Fruit fly (Drosophila melanogaster) whole organism, embryonic: ENCODE results near the gene Hacd2.

ENCODE experiments used
- Atf6 ChIP-seq: fragments of 200-800 bp; sonication (Bioruptor generic); IDR thresholded peaks from 2 replicates; pipeline ENCODE4 v1.3.6; 2022; ENCODE audit warnings: missing biosample characterization, missing genetic modification characterization
- CG10267 ChIP-seq: fragments of 200-800 bp; sonication (Bioruptor generic); optimal IDR thresholded peaks from 2 replicates; lab custom pipeline; 2018; ENCODE audit warnings: missing biosample characterization, mild to moderate bottlenecking, missing genetic modification characterization, moderate library complexity
- CG1233 ChIP-seq: fragments of 200-800 bp; sonication (Bioruptor generic); optimal IDR thresholded peaks from 4 replicates; lab custom pipeline; 2018; ENCODE audit warnings: missing biosample characterization, mild to moderate bottlenecking, missing genetic modification characterization
- CG13296 ChIP-seq: fragments of 200-800 bp; sonication (Bioruptor generic); optimal IDR thresholded peaks from 3 replicates; lab custom pipeline; 2018; ENCODE audit warnings: missing biosample characterization, mild to moderate bottlenecking, missing genetic modification characterization
- CG13775 ChIP-seq: fragments of 200-800 bp; sonication (Bioruptor generic); optimal IDR thresholded peaks from 3 replicates; lab custom pipeline; 2017; ENCODE audit warnings: missing biosample characterization, mild to moderate bottlenecking, missing genetic modification characterization
- CG15514 ChIP-seq: fragments of 200-800 bp; sonication (Bioruptor generic); optimal IDR thresholded peaks from 3 replicates; lab custom pipeline; 2017; ENCODE audit warnings: missing biosample characterization, missing genetic modification characterization, mild to moderate bottlenecking, moderate library complexity, missing genetic modification reagents
- CG17568 ChIP-seq: fragments of 200-800 bp; sonication (Bioruptor generic); optimal IDR thresholded peaks from 2 replicates; lab custom pipeline; 2018; ENCODE audit warnings: missing biosample characterization, mild to moderate bottlenecking, missing genetic modification characterization, moderate library complexity
- CG17829 ChIP-seq: fragments of 200-800 bp; optimal IDR thresholded peaks from 2 replicates; lab custom pipeline; 2019; ENCODE audit warnings: missing biosample characterization, mild to moderate bottlenecking, missing genetic modification characterization, moderate library complexity
- CG17912 ChIP-seq: fragments of 200-800 bp; sonication (Bioruptor generic); optimal IDR thresholded peaks from 2 replicates; lab custom pipeline; 2018; ENCODE audit warnings: missing biosample characterization, mild to moderate bottlenecking, missing genetic modification characterization
- CG18011 ChIP-seq: fragments of 200-800 bp; sonication (Bioruptor generic); optimal IDR thresholded peaks from 2 replicates; lab custom pipeline; 2017; ENCODE audit warnings: missing biosample characterization, missing genetic modification characterization, mild to moderate bottlenecking, moderate library complexity, missing genotype
- CG31441 ChIP-seq: fragments of 200-800 bp; sonication (Bioruptor generic); IDR thresholded peaks from 2 replicates; pipeline ENCODE4 v1.3.6; 2022; ENCODE audit warnings: missing biosample characterization, missing genetic modification characterization
- CG32532 ChIP-seq: fragments of 200-800 bp; sonication (Bioruptor generic); IDR thresholded peaks from 2 replicates; pipeline ENCODE4 v1.3.6; 2022; ENCODE audit warnings: missing biosample characterization, missing genetic modification characterization
- CG3281 ChIP-seq: fragments of 200-800 bp; sonication (Bioruptor generic); optimal IDR thresholded peaks from 3 replicates; lab custom pipeline; 2017; ENCODE audit warnings: missing biosample characterization, mild to moderate bottlenecking, missing genetic modification characterization
- CG34224 ChIP-seq: fragments of 200-800 bp; sonication (Bioruptor generic); IDR thresholded peaks from 3 replicates; pipeline ENCODE4 v1.3.6; 2022; ENCODE audit warnings: missing biosample characterization, missing genetic modification characterization; ENCODE audit not compliant: partially characterized antibody
- CG43689 ChIP-seq: fragments of 200-800 bp; sonication (Bioruptor generic); IDR thresholded peaks from 2 replicates; pipeline ENCODE4 v1.3.6; 2022; ENCODE audit warnings: missing biosample characterization, missing genetic modification characterization
- CG4707 ChIP-seq: fragments of 200-800 bp; sonication (Bioruptor generic); optimal IDR thresholded peaks from 2 replicates; lab custom pipeline; 2018; ENCODE audit warnings: missing biosample characterization, mild to moderate bottlenecking, missing genetic modification characterization, moderate library complexity
- CG6765 ChIP-seq: fragments of 200-800 bp; sonication (Bioruptor generic); optimal IDR thresholded peaks from 3 replicates; lab custom pipeline; 2017; ENCODE audit warnings: missing biosample characterization, mild to moderate bottlenecking, missing genetic modification characterization
- CG7271 ChIP-seq: fragments of 200-800 bp; sonication (Bioruptor generic); optimal IDR thresholded peaks from 2 replicates; lab custom pipeline; 2018; ENCODE audit warnings: missing biosample characterization, mild to moderate bottlenecking, missing genetic modification characterization, moderate library complexity
- CG7556 ChIP-seq: fragments of 200-800 bp; sonication (Bioruptor generic); optimal IDR thresholded peaks from 2 replicates; lab custom pipeline; 2017; ENCODE audit warnings: missing biosample characterization, mild to moderate bottlenecking, missing genetic modification characterization
- CG8281 ChIP-seq: fragments of 200-800 bp; sonication (Bioruptor generic); optimal IDR thresholded peaks from 2 replicates; lab custom pipeline; 2018; ENCODE audit warnings: missing biosample characterization, mild to moderate bottlenecking, missing genetic modification characterization, moderate library complexity
- Chrac-16 ChIP-seq: fragments of 200-800 bp; sonication (Bioruptor generic); optimal IDR thresholded peaks from 3 replicates; lab custom pipeline; 2016; ENCODE audit warnings: missing biosample characterization, missing genetic modification characterization
- CoRest ChIP-seq: fragments of 200-800 bp; sonication (Bioruptor generic); optimal IDR thresholded peaks from 3 replicates; lab custom pipeline; 2018; ENCODE audit warnings: missing biosample characterization, mild to moderate bottlenecking, missing genetic modification characterization, moderate library complexity
- Hey ChIP-seq: fragments of 200-800 bp; sonication (Bioruptor generic); optimal IDR thresholded peaks from 3 replicates; lab custom pipeline; 2018; ENCODE audit warnings: missing biosample characterization, mild to moderate bottlenecking, missing genetic modification characterization
- Hmr ChIP-seq: fragments of 200-800 bp; sonication (Bioruptor generic); optimal IDR thresholded peaks from 3 replicates; lab custom pipeline; 2017; ENCODE audit warnings: mild to moderate bottlenecking, missing biosample characterization, missing genetic modification reagents, missing genetic modification characterization
- Hsf ChIP-seq: fragments of 200-800 bp; sonication (Bioruptor generic); optimal IDR thresholded peaks from 3 replicates; lab custom pipeline; 2016; ENCODE audit warnings: missing biosample characterization, missing genetic modification characterization
- MTF-1 ChIP-seq: fragments of 200-800 bp; sonication (Bioruptor generic); optimal IDR thresholded peaks from 2 replicates; lab custom pipeline; 2018; ENCODE audit warnings: missing biosample characterization, mild to moderate bottlenecking, missing genetic modification characterization, borderline replicate concordance
- Mad ChIP-seq: fragments of 200-800 bp; sonication (Bioruptor generic); optimal IDR thresholded peaks from 2 replicates; lab custom pipeline; 2016; ENCODE audit warnings: missing biosample characterization, missing genetic modification characterization
- Mrtf ChIP-seq: fragments of 200-800 bp; sonication (Bioruptor generic); IDR thresholded peaks from 3 replicates; pipeline ENCODE4 v1.3.6; 2022; ENCODE audit warnings: missing biosample characterization, missing genetic modification characterization
- Nf-YA ChIP-seq: fragments of 200-800 bp; sonication (Bioruptor generic); IDR thresholded peaks from 2 replicates; pipeline ENCODE4 v1.3.6; 2022; ENCODE audit warnings: missing biosample characterization, missing genetic modification characterization
- Nf-YC ChIP-seq: fragments of 200-800 bp; optimal IDR thresholded peaks from 3 replicates; lab custom pipeline; 2019; ENCODE audit warnings: missing biosample characterization, mild to moderate bottlenecking, missing genetic modification characterization, moderate library complexity
- Optix ChIP-seq: fragments of 200-800 bp; sonication (Bioruptor generic); IDR thresholded peaks from 3 replicates; pipeline ENCODE4 v1.3.6; 2022; ENCODE audit warnings: missing biosample characterization, missing genetic modification characterization
- Stat92E ChIP-seq, 3 experiments: fragments of >200 bp in 2 of 3; fragments of 200-800 bp in 1 of 3; sonication (Bioruptor generic) in 1 of 3; optimal IDR thresholded peaks; 2 replicates each; lab custom pipeline; 2017 to 2019; ENCODE audit warnings: missing biosample characterization in 3 of 3, missing genetic modification characterization in 3 of 3, mild to moderate bottlenecking in 1 of 3, moderate library complexity in 1 of 3
- Trl ChIP-seq, 3 experiments: fragments of >200 bp in 2 of 3; fragments of 200-800 bp in 1 of 3; sonication (Bioruptor generic) in 1 of 3; optimal IDR thresholded peaks; 2 replicates in 1 of 3; 3 replicates in 2 of 3; lab custom pipeline; 2016 to 2017; ENCODE audit warnings: missing biosample characterization in 1 of 3, missing genetic modification characterization in 1 of 3
- Vsx1 ChIP-seq: fragments of 200-800 bp; sonication (Bioruptor generic); optimal IDR thresholded peaks from 2 replicates; lab custom pipeline; 2017; ENCODE audit warnings: missing biosample characterization, mild to moderate bottlenecking, missing genetic modification characterization, missing genetic modification reagents
- cas ChIP-seq: fragments of 200-800 bp; sonication (Bioruptor generic); IDR thresholded peaks from 2 replicates; pipeline ENCODE4 v1.3.6; 2022; ENCODE audit warnings: missing biosample characterization, missing genetic modification characterization
- dysf ChIP-seq: fragments of 200-800 bp; sonication (Bioruptor generic); IDR thresholded peaks from 3 replicates; pipeline ENCODE4 v1.3.6; 2022; ENCODE audit warnings: missing biosample characterization, missing genetic modification characterization
- gce ChIP-seq: fragments of 200-800 bp; sonication (Bioruptor generic); IDR thresholded peaks from 3 replicates; pipeline ENCODE4 v1.3.6; 2022; ENCODE audit warnings: missing biosample characterization, missing genetic modification characterization
- gem ChIP-seq: fragments of 200-800 bp; sonication (Bioruptor generic); optimal IDR thresholded peaks from 2 replicates; lab custom pipeline; 2019; ENCODE audit warnings: missing biosample characterization, mild to moderate bottlenecking, missing genetic modification characterization, moderate library complexity
- grau ChIP-seq: fragments of 200-800 bp; optimal IDR thresholded peaks from 3 replicates; lab custom pipeline; 2019; ENCODE audit warnings: missing biosample characterization, mild to moderate bottlenecking, missing genetic modification characterization, moderate library complexity
- insv ChIP-seq, 2 experiments: fragments of 200-800 bp; sonication (Bioruptor generic); optimal IDR thresholded peaks; 3 replicates each; lab custom pipeline; 2016 to 2018; ENCODE audit warnings: missing biosample characterization in 2 of 2, missing genetic modification characterization in 2 of 2
- scrt ChIP-seq: fragments of 200-800 bp; sonication (Bioruptor generic); optimal IDR thresholded peaks from 2 replicates; lab custom pipeline; 2018; ENCODE audit warnings: missing biosample characterization, mild to moderate bottlenecking, missing genetic modification characterization, moderate library complexity
- sim ChIP-seq: fragments of 200-800 bp; sonication (Bioruptor generic); IDR thresholded peaks from 2 replicates; pipeline ENCODE4 v1.3.6; 2022; ENCODE audit warnings: missing biosample characterization, missing genetic modification characterization
- sob ChIP-seq: fragments of 200-800 bp; sonication (Bioruptor generic); IDR thresholded peaks from 2 replicates; pipeline ENCODE4 v1.3.6; 2022; ENCODE audit warnings: missing biosample characterization, missing genetic modification characterization
- sqz ChIP-seq: fragments of 200-800 bp; sonication (Bioruptor generic); optimal IDR thresholded peaks from 3 replicates; lab custom pipeline; 2018; ENCODE audit warnings: missing biosample characterization, mild to moderate bottlenecking, missing genetic modification characterization
- ttk ChIP-seq: fragments of 200-800 bp; sonication (Bioruptor generic); IDR thresholded peaks from 2 replicates; pipeline ENCODE4 v2.1.2; 2022; ENCODE audit warnings: missing biosample characterization, missing genetic modification characterization
- vnd ChIP-seq: fragments of 200-800 bp; sonication (Bioruptor generic); IDR thresholded peaks from 3 replicates; pipeline ENCODE4 v1.3.6; 2022; ENCODE audit warnings: missing biosample characterization, missing genetic modification characterization; ENCODE audit not compliant: partially characterized antibody

The Hacd2 gene

dm6 chr2L:13414525-13415481, 30.6 kb downstream of the Hacd2 start, which contains the start of the genes CG16956, CG42784 and CG43850 (continued):
- TF ChIP-seq CG1233 (peak; percentile 69), Trl (optimal IDR thresholded peaks at IDR 0.05; lab: Kevin White, UChicago) (peak; percentile 39 to 64), Trl (GFP tag; optimal IDR thresholded peaks at IDR 0.05; lab: Kevin White, UChicago) (peak; percentile 24), grau (tag; lab: Kevin White, UChicago) (peak; percentile 57), CoRest (tag; lab: Kevin White, UChicago) (no peak), MTF-1 (GFP tag; lab: Kevin White, UChicago) (peak; percentile 84), CG17912 (GFP tag; lab: Kevin White, UChicago) (peak; percentile 71), CG10267 (tag; lab: Kevin White, UChicago) (peak; percentile 13), CG13296 (peak; percentile 90), CG7556 (GFP tag; lab: Kevin White, UChicago) (peak; percentile 48), CG17568 (GFP tag; lab: Kevin White, UChicago) (peak; percentile 87), cas (GFP tag; lab: Robert Waterston, UW) (no peak), CG7271 (peak; percentile 2), CG18011 (peak; percentile 13), CG32532 (GFP tag; lab: Robert Waterston, UW) (peak; percentile 47; the same call in 1 of the 2 replicates), Optix (GFP tag; lab: Robert Waterston, UW) (no peak), Chrac-16 (GFP tag; lab: Kevin White, UChicago) (no peak), CG4707 (GFP tag; lab: Kevin White, UChicago) (peak; percentile 53), sim (0 out of 2 replicates have a peak, but pooled peaks have one; percentile 25), scrt (GFP tag; lab: Kevin White, UChicago) (peak; percentile 78), CG43689 (peak; percentile 46; the same call in 1 of the 2 replicates), CG13775 (GFP tag; lab: Kevin White, UChicago) (peak; percentile 56), CG8281 (tag; lab: Kevin White, UChicago) (peak; percentile 11), Nf-YA (GFP tag; lab: Robert Waterston, UW) (0 out of 2 replicates have a peak, but pooled peaks have one; percentile 10), Hey (tag; lab: Kevin White, UChicago) (peak; percentile 54), CG15514 (GFP tag; lab: Kevin White, UChicago) (peak; percentile 87), CG3281 (GFP tag; lab: Kevin White, UChicago) (peak; percentile 89), CG6765 (peak; percentile 90), Atf6 (peak; percentile 64), Mrtf (GFP tag; lab: Robert Waterston, UW) (no peak), Vsx1 (GFP tag; lab: Kevin White, UChicago) (peak; percentile 65), vnd (GFP tag; lab: Robert Waterston, UW) (no peak), CG17829 (tag; lab: Kevin White, UChicago) (no peak), Hsf (GFP tag; lab: Kevin White, UChicago) (peak; percentile 17), insv (GFP tag; optimal IDR thresholded peaks at IDR 0.05; lab: Kevin White, UChicago) (peak in 1 of 2 experiments; percentile 49), sob (0 out of 2 replicates have a peak, but pooled peaks have one; percentile 45), sqz (GFP tag; lab: Kevin White, UChicago) (peak; percentile 26), Stat92E (GFP tag; optimal IDR thresholded peaks at IDR 0.05; lab: Kevin White, UChicago) (no peak), Nf-YC (peak; percentile 49), dysf (GFP tag; lab: Robert Waterston, UW) (peak; percentile 37; the same call in 2 of the 3 replicates), ttk (GFP tag; lab: Robert Waterston, UW) (peak; percentile 41; the same call in 1 of the 2 replicates), gce (GFP tag; lab: Robert Waterston, UW) (0 out of 3 replicates have a peak, but pooled peaks have one; percentile 52), Mad (GFP tag; lab: Kevin White, UChicago) (peak; percentile 35), Hmr (GFP tag; lab: Kevin White, UChicago) (peak; percentile 94), gem (tag; lab: Kevin White, UChicago) (no peak), CG34224 (GFP tag; lab: Robert Waterston, UW) (0 out of 3 replicates have a peak, but pooled peaks have one; percentile 29), CG31441 (GFP tag; lab: Robert Waterston, UW) (peak; percentile 54; the same call in 1 of the 2 replicates)
